Worm (Caenorhabditis elegans) whole organism, L1 larva: ENCODE measurements around the gene ceh-14.

ENCODE experiments used
- ceh-82 ChIP-seq, 3 experiments: fragments of 150-350 bp in 1 of 3; sonication (generic microtip) in 2 of 3; optimal IDR thresholded peaks; 2 replicates each; lab custom pipeline; 2014 to 2017; ENCODE audit warnings: missing biosample characterization in 3 of 3, missing genetic modification characterization in 3 of 3
- fkh-10 ChIP-seq: sonication (generic microtip); optimal IDR thresholded peaks from 2 replicates; lab custom pipeline; 2017; ENCODE audit warnings: missing biosample characterization, missing genetic modification reagents, missing genetic modification characterization
- fkh-4 ChIP-seq: sonication (generic microtip); optimal IDR thresholded peaks from 2 replicates; lab custom pipeline; 2016; ENCODE audit warnings: missing compliant biosample characterization, missing genetic modification characterization, borderline replicate concordance
- hlh-4 ChIP-seq: sonication (generic microtip); optimal IDR thresholded peaks from 2 replicates; lab custom pipeline; 2016; ENCODE audit warnings: mild to moderate bottlenecking, missing genetic modification characterization, missing compliant biosample characterization
- irx-1 ChIP-seq: sonication (generic microtip); optimal IDR thresholded peaks from 2 replicates; lab custom pipeline; 2016; ENCODE audit warnings: missing genetic modification characterization, missing compliant biosample characterization
- lin-13 ChIP-seq: fragments of 150-350 bp; optimal IDR thresholded peaks from 2 replicates; lab custom pipeline; 2014; ENCODE audit warnings: missing biosample characterization, missing genetic modification reagents, missing genetic modification characterization
- mab-9 ChIP-seq: fragments of 200-800 bp; sonication (Bioruptor generic); IDR thresholded peaks from 2 replicates; pipeline ENCODE4 v1.3.6; 2022; ENCODE audit warnings: missing genetic modification reagents, missing genetic modification characterization, missing compliant biosample characterization
- nhr-237 ChIP-seq: fragments of 150-350 bp; optimal IDR thresholded peaks from 2 replicates; lab custom pipeline; 2014; ENCODE audit warnings: missing biosample characterization, missing genetic modification characterization
- unc-62 ChIP-seq: fragments of 150-350 bp; optimal IDR thresholded peaks from 2 replicates; lab custom pipeline; 2014; ENCODE audit warnings: missing biosample characterization, missing genetic modification reagents, missing genetic modification characterization

- no peak for TF ChIP-seq lin-13 (GFP tag; lab: Kevin White, UChicago)
- TF ChIP-seq nhr-237 (tag; lab: Kevin White, UChicago): no peak
- TF ChIP-seq fkh-10 (GFP tag; lab: Kevin White, UChicago): no peak
- no peak for TF ChIP-seq hlh-4 (tag; lab: Kevin White, UChicago)
- TF ChIP-seq ceh-82 (tag; optimal IDR thresholded peaks at IDR 0.05; lab: Kevin White, UChicago): no peak
- no peak for TF ChIP-seq mab-9
- TF ChIP-seq irx-1 (tag; lab: Kevin White, UChicago): no peak
- TF ChIP-seq fkh-4 (tag; lab: Kevin White, UChicago): no peak
- no peak for TF ChIP-seq unc-62 (GFP tag; lab: Kevin White, UChicago)
These were observed 30.1 kb upstream of the ceh-14 start, which contains the start of gene sto-1 for ce11 chrX:7562625-7563024.
